Worm (Caenorhabditis elegans) whole organism, L1 larva: Measurements from ENCODE around the gene eat-20.
A peak's percentile ranks its signal among the peaks of the same experiment; 100 is the strongest.

ENCODE experiments used
- C04F5.9 ChIP-seq: sonication (generic microtip); optimal IDR thresholded peaks from 2 replicates; lab custom pipeline; 2016; ENCODE audit warnings: missing genetic modification characterization, missing compliant biosample characterization
- F16B12.6 ChIP-seq: fragments of 150-350 bp; optimal IDR thresholded peaks from 2 replicates; lab custom pipeline; 2014; ENCODE audit warnings: missing biosample characterization, missing genetic modification characterization
- Y116A8C.19 ChIP-seq: sonication (generic microtip); optimal IDR thresholded peaks from 2 replicates; lab custom pipeline; 2016; ENCODE audit warnings: missing compliant biosample characterization, missing genetic modification characterization, borderline replicate concordance
- aha-1 ChIP-seq: fragments of 150-350 bp; optimal IDR thresholded peaks from 2 replicates; lab custom pipeline; 2014; ENCODE audit warnings: missing biosample characterization, missing genetic modification characterization
- aly-2 ChIP-seq: fragments of 150-350 bp; optimal IDR thresholded peaks from 2 replicates; lab custom pipeline; 2014; ENCODE audit warnings: missing biosample characterization, missing genetic modification characterization
- ceh-63 ChIP-seq: fragments of 200-800 bp; sonication (Bioruptor generic); optimal IDR thresholded peaks from 2 replicates; lab custom pipeline; 2018; ENCODE audit warnings: mild to moderate bottlenecking, missing genetic modification characterization, missing compliant biosample characterization
- ceh-82 ChIP-seq, 3 experiments: fragments of 150-350 bp in 1 of 3; sonication (generic microtip) in 2 of 3; optimal IDR thresholded peaks; 2 replicates each; lab custom pipeline; 2014 to 2017; ENCODE audit warnings: missing biosample characterization in 3 of 3, missing genetic modification characterization in 3 of 3
- ceh-88 ChIP-seq: fragments of 200-800 bp; sonication (Bioruptor generic); IDR thresholded peaks from 2 replicates; pipeline ENCODE4 v1.3.6; 2022; ENCODE audit warnings: missing genetic modification characterization, missing compliant biosample characterization
- dpl-1 ChIP-seq, 3 experiments: fragments of 150-350 bp in 2 of 3; sonication (generic microtip) in 1 of 3; optimal IDR thresholded peaks; 2 replicates each; lab custom pipeline; 2014 to 2017; ENCODE audit warnings: missing biosample characterization in 3 of 3, missing genetic modification characterization in 3 of 3, missing genetic modification reagents in 3 of 3
- efl-1 ChIP-seq, 4 experiments: fragments of 150-350 bp; optimal IDR thresholded peaks in 3 of 4; peaks in 1 of 4; 1 replicate in 1 of 4; 2 replicates in 3 of 4; lab custom pipeline; 2014; ENCODE audit warnings: missing biosample characterization in 2 of 4, missing genetic modification characterization in 2 of 4, missing genetic modification reagents in 2 of 4
- elt-2 ChIP-seq: sonication (generic microtip); optimal IDR thresholded peaks from 2 replicates; lab custom pipeline; 2016; ENCODE audit warnings: missing genetic modification characterization, mild to moderate bottlenecking, inconsistent platforms, missing compliant biosample characterization, missing genetic modification reagents
- fkh-10 ChIP-seq: sonication (generic microtip); optimal IDR thresholded peaks from 2 replicates; lab custom pipeline; 2017; ENCODE audit warnings: missing biosample characterization, missing genetic modification reagents, missing genetic modification characterization
- fkh-4 ChIP-seq: sonication (generic microtip); optimal IDR thresholded peaks from 2 replicates; lab custom pipeline; 2016; ENCODE audit warnings: missing compliant biosample characterization, missing genetic modification characterization, borderline replicate concordance
- fkh-8 ChIP-seq: sonication (generic microtip); optimal IDR thresholded peaks from 2 replicates; lab custom pipeline; 2016; ENCODE audit warnings: mild to moderate bottlenecking, missing genetic modification characterization, missing compliant biosample characterization
- grh-1 ChIP-seq: fragments of 200-800 bp; sonication (Bioruptor generic); IDR thresholded peaks from 2 replicates; pipeline ENCODE4 v1.3.6; 2022; ENCODE audit warnings: missing genetic modification reagents, missing genetic modification characterization, missing compliant biosample characterization
- hlh-17 ChIP-seq: fragments of 200-800 bp; sonication (Bioruptor generic); optimal IDR thresholded peaks from 2 replicates; lab custom pipeline; 2018; ENCODE audit warnings: missing genetic modification characterization, mild to moderate bottlenecking, missing compliant biosample characterization, moderate library complexity, borderline replicate concordance
- hlh-4 ChIP-seq: sonication (generic microtip); optimal IDR thresholded peaks from 2 replicates; lab custom pipeline; 2016; ENCODE audit warnings: mild to moderate bottlenecking, missing genetic modification characterization, missing compliant biosample characterization
- hpl-2 ChIP-seq: fragments of 150-350 bp; optimal IDR thresholded peaks from 2 replicates; lab custom pipeline; 2014; ENCODE audit warnings: missing biosample characterization, missing genetic modification reagents, missing genetic modification characterization
- lin-14 ChIP-seq: fragments of 200-800 bp; sonication (Bioruptor generic); optimal IDR thresholded peaks from 2 replicates; lab custom pipeline; 2018; ENCODE audit warnings: mild to moderate bottlenecking, missing genetic modification characterization, moderate library complexity, missing compliant biosample characterization
- lin-35 ChIP-seq, 2 experiments: fragments of 150-350 bp; optimal IDR thresholded peaks; 2 replicates each; lab custom pipeline; 2014; ENCODE audit warnings: missing biosample characterization in 2 of 2, missing genetic modification characterization in 2 of 2, missing genetic modification reagents in 2 of 2
- lsy-2 ChIP-seq, 2 experiments: fragments of 150-350 bp; optimal IDR thresholded peaks; 2 replicates each; lab custom pipeline; 2014; ENCODE audit warnings: missing biosample characterization in 2 of 2, missing genetic modification characterization in 2 of 2
- mab-9 ChIP-seq: fragments of 200-800 bp; sonication (Bioruptor generic); IDR thresholded peaks from 2 replicates; pipeline ENCODE4 v1.3.6; 2022; ENCODE audit warnings: missing genetic modification reagents, missing genetic modification characterization, missing compliant biosample characterization
- mdl-1 ChIP-seq, 2 experiments: fragments of 150-350 bp; optimal IDR thresholded peaks; 2 replicates each; lab custom pipeline; 2014 to 2017; ENCODE audit warnings: missing biosample characterization in 2 of 2, missing genetic modification characterization in 2 of 2, inconsistent platforms in 1 of 2
- mep-1 ChIP-seq: fragments of 150-350 bp; optimal IDR thresholded peaks from 2 replicates; lab custom pipeline; 2014; ENCODE audit warnings: missing biosample characterization, missing genetic modification characterization
- nhr-11 ChIP-seq: fragments of 150-350 bp; optimal IDR thresholded peaks from 2 replicates; lab custom pipeline; 2014; ENCODE audit warnings: missing biosample characterization, missing genetic modification characterization
- nhr-47 ChIP-seq: sonication (generic microtip); optimal IDR thresholded peaks from 2 replicates; lab custom pipeline; 2016; ENCODE audit warnings: mild to moderate bottlenecking, missing genetic modification characterization, moderate library complexity, missing compliant biosample characterization
- nhr-71 ChIP-seq: sonication (generic microtip); optimal IDR thresholded peaks from 2 replicates; lab custom pipeline; 2016; ENCODE audit warnings: mild to moderate bottlenecking, missing genetic modification characterization, moderate library complexity, missing compliant biosample characterization
- nhr-85 ChIP-seq: sonication (generic microtip); peaks from one replicate; lab custom pipeline; 2016; ENCODE audit warnings: missing genetic modification characterization, inconsistent platforms, missing compliant biosample characterization
- pqm-1 ChIP-seq: sonication (generic microtip); optimal IDR thresholded peaks from 3 replicates; lab custom pipeline; 2017; ENCODE audit warnings: missing biosample characterization, missing genetic modification characterization
- skn-1 ChIP-seq: fragments of 150-350 bp; optimal IDR thresholded peaks from 2 replicates; lab custom pipeline; 2014; ENCODE audit warnings: missing biosample characterization, missing genetic modification characterization
- snpc-4 ChIP-seq: fragments of 150-350 bp; optimal IDR thresholded peaks from 2 replicates; lab custom pipeline; 2014; ENCODE audit warnings: missing biosample characterization, missing genetic modification characterization
- snu-23 ChIP-seq: sonication (generic microtip); optimal IDR thresholded peaks from 2 replicates; lab custom pipeline; 2016; ENCODE audit warnings: missing genetic modification characterization, missing compliant biosample characterization
- sox-4 ChIP-seq: sonication (generic microtip); optimal IDR thresholded peaks from 2 replicates; lab custom pipeline; 2016; ENCODE audit warnings: missing genetic modification characterization, missing compliant biosample characterization
- sptf-1 ChIP-seq: fragments of 150-350 bp; optimal IDR thresholded peaks from 2 replicates; lab custom pipeline; 2014; ENCODE audit warnings: missing biosample characterization, missing genetic modification characterization
- swsn-7 ChIP-seq: sonication (generic microtip); optimal IDR thresholded peaks from 2 replicates; lab custom pipeline; 2016; ENCODE audit warnings: missing genetic modification characterization, missing compliant biosample characterization
- tbx-2 ChIP-seq: sonication (generic microtip); optimal IDR thresholded peaks from 2 replicates; lab custom pipeline; 2016; ENCODE audit warnings: missing genetic modification characterization, missing compliant biosample characterization
- tlp-1 ChIP-seq: fragments of 150-350 bp; optimal IDR thresholded peaks from 2 replicates; lab custom pipeline; 2014; ENCODE audit warnings: missing biosample characterization, missing genetic modification characterization
- unc-130 ChIP-seq: fragments of 150-350 bp; optimal IDR thresholded peaks from 2 replicates; lab custom pipeline; 2017; ENCODE audit warnings: missing biosample characterization, missing genetic modification characterization, inconsistent platforms
- unc-30 ChIP-seq: sonication (generic microtip); optimal IDR thresholded peaks from 2 replicates; lab custom pipeline; 2017; ENCODE audit warnings: missing biosample characterization, missing genetic modification characterization
- unc-62 ChIP-seq: fragments of 150-350 bp; optimal IDR thresholded peaks from 2 replicates; lab custom pipeline; 2014; ENCODE audit warnings: missing biosample characterization, missing genetic modification reagents, missing genetic modification characterization
- unc-86 ChIP-seq: sonication (generic microtip); optimal IDR thresholded peaks from 2 replicates; lab custom pipeline; 2016; ENCODE audit warnings: missing genetic modification characterization, missing compliant biosample characterization
- unc-98 ChIP-seq: fragments of 200-800 bp; sonication (Bioruptor generic); IDR thresholded peaks from 2 replicates; pipeline ENCODE4 v1.3.6; 2022; ENCODE audit warnings: missing genetic modification characterization, missing compliant biosample characterization
- ztf-4 ChIP-seq: fragments of 150-350 bp; optimal IDR thresholded peaks from 2 replicates; lab custom pipeline; 2014; ENCODE audit warnings: missing biosample characterization, missing genetic modification characterization

The eat-20 gene

ce11 chrX:15554910-15555309, 45.1 kb downstream of the eat-20 start (continued):
- no peak for TF ChIP-seq fkh-4 (tag; lab: Kevin White, UChicago)
- no peak for TF ChIP-seq elt-2

ce11 chrX:15555529-15555928, 45.7 kb downstream of the eat-20 start:
- peak; percentile 0 for TF ChIP-seq unc-86 (tag; lab: Kevin White, UChicago)
- TF ChIP-seq nhr-11 (tag; lab: Kevin White, UChicago), result no peak
- no peak for TF ChIP-seq elt-2
- peak; percentile 54 for TF ChIP-seq nhr-85

ce11 chrX:15557849-15558248, 48.0 kb downstream of the eat-20 start, which contains the start of gene lron-3:
lron-3 (minus strand) TSS chrX:15557949.
- TF ChIP-seq unc-98 (GFP tag; lab: Robert Waterston, UW) (no peak), ztf-4 (tag; lab: Kevin White, UChicago) (no peak), aha-1 (tag; lab: Kevin White, UChicago) (no peak), elt-2 (no peak), grh-1 (GFP tag; lab: Robert Waterston, UW) (no peak), mep-1 (tag; lab: Kevin White, UChicago) (no peak), unc-62 (GFP tag; lab: Kevin White, UChicago) (no peak)

ce11 chrX:15559473-15559872, 49.7 kb downstream of the eat-20 start:
- TF ChIP-seq snpc-4 (tag; lab: Kevin White, UChicago), result peak; percentile 89
- TF ChIP-seq ceh-63 (GFP tag; lab: Kevin White, UChicago), result no peak

- peak; percentile 6 for TF ChIP-seq swsn-7 (tag; lab: Kevin White, UChicago)
- TF ChIP-seq mab-9 (GFP tag; lab: Robert Waterston, UW), result peak; percentile 45; the same call in 1 of the 2 replicates
- TF ChIP-seq fkh-8 (tag; lab: Kevin White, UChicago), result peak; percentile 26
- no peak for TF ChIP-seq hpl-2 (GFP tag; lab: Kevin White, UChicago)
- peak in 1 of 3 experiments; percentile 6 for TF ChIP-seq ceh-82 (tag; optimal IDR thresholded peaks at IDR 0.05; lab: Kevin White, UChicago)
- TF ChIP-seq nhr-71, result peak; percentile 27
- no peak for TF ChIP-seq unc-98 (GFP tag; lab: Robert Waterston, UW)
- no peak for TF ChIP-seq fkh-10 (GFP tag; lab: Kevin White, UChicago)
- peak; percentile 1 to 25 for TF ChIP-seq lsy-2 (tag; optimal IDR thresholded peaks at IDR 0.05; lab: Kevin White, UChicago)
- no peak for TF ChIP-seq hlh-17 (GFP tag; lab: Kevin White, UChicago)
- no peak for TF ChIP-seq C04F5.9
- no peak for TF ChIP-seq hlh-4
- peak; percentile 25 for TF ChIP-seq mep-1 (tag; lab: Kevin White, UChicago)
- no peak for TF ChIP-seq sox-4
- no peak for TF ChIP-seq ceh-88 (GFP tag; lab: Robert Waterston, UW)
- TF ChIP-seq tbx-2 (tag; lab: Kevin White, UChicago), result peak; percentile 11
- peak; percentile 81 for TF ChIP-seq lin-14
- peak; percentile 37 for TF ChIP-seq snu-23 (GFP tag; lab: Kevin White, UChicago)
- TF ChIP-seq mdl-1 (tag; optimal IDR thresholded peaks at IDR 0.05; lab: Kevin White, UChicago), result no peak
- no peak for TF ChIP-seq tlp-1
- no peak for TF ChIP-seq unc-30 (tag; lab: Kevin White, UChicago)
Observed at ce11 chrX:15564338-15564737, 54.5 kb downstream of the eat-20 start.

- TF ChIP-seq lsy-2 (tag; optimal IDR thresholded peaks at IDR 0.05; lab: Kevin White, UChicago) (peak in 1 of 2 experiments; percentile 17), dpl-1 (GFP tag; optimal IDR thresholded peaks at IDR 0.05; lab: Kevin White, UChicago) (no peak), nhr-47 (tag; lab: Kevin White, UChicago) (peak; percentile 41), elt-2 (no peak), Y116A8C.19 (tag; lab: Kevin White, UChicago) (no peak), aly-2 (tag; lab: Kevin White, UChicago) (no peak), nhr-71 (peak; percentile 40), F16B12.6 (tag; lab: Kevin White, UChicago) (no peak), pqm-1 (tag; lab: Kevin White, UChicago) (no peak), lin-14 (peak; percentile 87), hlh-17 (GFP tag; lab: Kevin White, UChicago) (no peak), ceh-63 (GFP tag; lab: Kevin White, UChicago) (no peak), lin-35 (GFP tag; optimal IDR thresholded peaks at IDR 0.05; lab: Kevin White, UChicago) (no peak), unc-30 (tag; lab: Kevin White, UChicago) (no peak), sptf-1 (tag; lab: Kevin White, UChicago) (no peak), unc-130 (tag; lab: Kevin White, UChicago) (no peak), skn-1 (tag; lab: Kevin White, UChicago) (peak; percentile 23), tbx-2 (tag; lab: Kevin White, UChicago) (peak; percentile 50), efl-1 (optimal IDR thresholded peaks at IDR 0.05; lab: Kevin White, UChicago) (no peak), efl-1 (GFP tag; optimal IDR thresholded peaks at IDR 0.05 in 1 of 2; lab: Kevin White, UChicago) (peak in 1 of 2 experiments; percentile 55)
Observed at ce11 chrX:15566640-15567039, 56.8 kb downstream of the eat-20 start.
